Worm (Caenorhabditis elegans): ENCODE measurements around the gene T23B5.6.

Gene T23B5.6

DNA sequence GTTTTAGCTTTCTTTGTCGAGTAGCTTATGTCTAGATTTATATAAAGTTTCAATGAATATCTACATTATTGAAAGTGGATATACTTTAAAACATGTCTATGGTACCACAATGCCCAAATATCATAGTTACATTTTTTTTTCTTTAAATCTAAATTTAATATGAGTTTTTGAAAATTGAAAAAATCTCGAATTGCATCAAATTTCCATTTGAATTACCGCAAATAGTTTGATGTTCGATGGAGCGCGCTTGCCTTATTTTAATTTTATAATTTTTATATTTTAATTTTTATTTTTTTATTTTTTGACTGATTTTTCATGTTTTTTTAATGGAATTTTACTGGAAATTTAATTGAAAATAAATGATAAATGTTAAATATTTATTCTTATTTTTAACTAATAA is 2.3 kb downstream of the T23B5.6 start, which contains the start of gene T23B5.4:
Gene T23B5.4 (plus strand): TSS at position 301 of the 400 bp plus-strand sequence.
- TF ChIP-seq che-1 (tag; optimal IDR thresholded peaks at IDR 0.05), result no peak
- TF ChIP-seq nhr-232 (tag; optimal IDR thresholded peaks at IDR 0.05), result no peak
- TF ChIP-seq zip-5 (tag; optimal IDR thresholded peaks at IDR 0.05), result no peak
- no peak for TF ChIP-seq pqm-1 (tag; optimal IDR thresholded peaks at IDR 0.05)
- TF ChIP-seq ets-4 (tag; optimal IDR thresholded peaks at IDR 0.05), result no peak
- TF ChIP-seq hlh-15 (tag; optimal IDR thresholded peaks at IDR 0.05), result no peak

- TF ChIP-seq ets-4 (tag; optimal IDR thresholded peaks at IDR 0.05) (peak; percentile 4), rnt-1 (tag; optimal IDR thresholded peaks at IDR 0.05) (no peak), tbx-2 (tag; optimal IDR thresholded peaks at IDR 0.05) (peak; percentile 19), ceh-30 (tag; optimal IDR thresholded peaks at IDR 0.05) (no peak), F13H6.1 (tag; optimal IDR thresholded peaks at IDR 0.05) (no peak), ahr-1 (tag; optimal IDR thresholded peaks at IDR 0.05) (no peak), ceh-2 (tag; optimal IDR thresholded peaks at IDR 0.05) (peak; percentile 67), zip-5 (tag; optimal IDR thresholded peaks at IDR 0.05) (peak; percentile 74), unc-42 (tag; optimal IDR thresholded peaks at IDR 0.05) (peak; percentile 40), ceh-31 (tag; optimal IDR thresholded peaks at IDR 0.05) (peak; percentile 81), C08G9.2 (tag; optimal IDR thresholded peaks at IDR 0.05) (peak; percentile 74), gmeb-2 (tag; optimal IDR thresholded peaks at IDR 0.05) (no peak), hlh-13 (GFP tag; optimal IDR thresholded peaks at IDR 0.05) (no peak), tbx-7 (tag; optimal IDR thresholded peaks at IDR 0.05) (peak; percentile 32)
Observed at ce11 chrIV:12653094-12653493, 23.9 kb downstream of the T23B5.6 start, which contains the start of the genes wdfy-3 and C26H9A.4. Gene wdfy-3, plus strand, starts transcription at chrIV:12653401. Gene C26H9A.4, plus strand, starts transcription at chrIV:12653410.

DNA sequence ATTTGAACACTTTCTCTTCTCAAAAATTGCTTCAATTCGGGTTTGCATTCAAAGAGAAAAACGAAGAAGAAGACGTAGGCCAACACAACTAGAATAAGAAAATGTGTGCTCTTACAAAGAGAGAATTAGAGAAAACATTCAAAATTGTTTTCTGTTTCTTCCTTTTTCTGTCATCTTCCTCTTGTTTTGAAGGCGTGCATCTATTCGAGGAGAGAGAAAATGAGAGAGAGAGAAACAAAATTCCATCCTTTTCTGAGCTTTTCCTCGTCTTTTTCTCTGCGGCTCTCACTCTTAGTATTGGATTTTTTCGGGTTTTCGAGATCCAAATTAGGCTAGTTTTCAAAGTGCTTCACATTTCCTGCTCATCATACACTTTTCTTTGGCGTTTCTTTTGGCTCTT is 25.5 kb downstream of the T23B5.6 start:
- TF ChIP-seq pha-4 (tag; optimal IDR thresholded peaks at IDR 0.05) (no peak), nfya-1 (tag; optimal IDR thresholded peaks at IDR 0.05) (peak; percentile 62), unc-55 (GFP tag; optimal IDR thresholded peaks at IDR 0.05) (peak; percentile 23), pros-1 (tag; optimal IDR thresholded peaks at IDR 0.05) (no peak), tbx-2 (tag; optimal IDR thresholded peaks at IDR 0.05) (peak; percentile 5), ceh-31 (tag; optimal IDR thresholded peaks at IDR 0.05) (peak; percentile 55), ceh-48 (tag; optimal IDR thresholded peaks at IDR 0.05) (peak; percentile 25), unc-42 (tag; optimal IDR thresholded peaks at IDR 0.05) (peak; percentile 79)

DNA sequence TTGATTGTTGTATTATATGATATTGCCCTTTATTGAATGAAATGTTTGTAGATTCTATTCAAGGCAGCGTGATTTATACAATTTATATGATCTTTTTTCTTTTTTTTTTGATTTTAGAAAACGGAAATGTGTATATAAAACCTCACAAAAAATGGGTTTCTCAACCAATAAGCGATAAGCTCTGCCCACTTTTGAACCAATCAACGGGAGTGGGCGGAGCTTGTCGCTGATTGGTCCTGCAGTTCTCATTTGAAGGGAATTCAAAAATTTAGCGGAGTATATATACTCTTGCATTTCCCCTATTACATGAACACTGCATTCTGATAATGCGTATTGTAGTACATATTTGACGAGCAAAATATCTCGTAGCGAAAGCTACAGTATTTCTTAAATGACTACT is 26.4 kb downstream of the T23B5.6 start:
- TF ChIP-seq sdc-2 (tag; optimal IDR thresholded peaks at IDR 0.05), result no peak
- no peak for TF ChIP-seq pat-9 (tag; optimal IDR thresholded peaks at IDR 0.05)
- TF ChIP-seq fkh-10 (GFP tag; optimal IDR thresholded peaks at IDR 0.05), result no peak
- peak; percentile 91 for TF ChIP-seq nfya-1 (tag; optimal IDR thresholded peaks at IDR 0.05)

ce11 chrIV:12640875-12641860 is 35.9 kb downstream of the T23B5.6 start:
- no peak for TF ChIP-seq ceh-14 (tag; optimal IDR thresholded peaks at IDR 0.05)
- no peak for TF ChIP-seq ceh-22 (tag; optimal IDR thresholded peaks at IDR 0.05)
- no peak for TF ChIP-seq K09A11.1 (tag; optimal IDR thresholded peaks at IDR 0.05; ENCODE audit: insufficient read depth)
- no peak for TF ChIP-seq gmeb-2 (tag; optimal IDR thresholded peaks at IDR 0.05)
- TF ChIP-seq che-1 (tag; optimal IDR thresholded peaks at IDR 0.05), result no peak
- no peak for TF ChIP-seq ceh-6 (GFP tag; optimal IDR thresholded peaks at IDR 0.05)
- TF ChIP-seq unc-55 (GFP tag; optimal IDR thresholded peaks at IDR 0.05), result no peak
- TF ChIP-seq pag-3 (tag; optimal IDR thresholded peaks at IDR 0.05; ENCODE audit: borderline replicate concordance), result no peak
- no peak for TF ChIP-seq Y22D7AL.16 (tag; optimal IDR thresholded peaks at IDR 0.05)
- TF ChIP-seq sox-2 (GFP tag; IDR thresholded peaks at IDR 0.05), result no peak
- TF ChIP-seq unc-86 (tag; optimal IDR thresholded peaks at IDR 0.05), result no peak
- no peak for TF ChIP-seq K02D7.2 (tag; optimal IDR thresholded peaks at IDR 0.05)
- no peak for TF ChIP-seq fax-1 (tag; optimal IDR thresholded peaks at IDR 0.05)
- no peak for TF ChIP-seq dmd-4 (tag; optimal IDR thresholded peaks at IDR 0.05; ENCODE audit: borderline replicate concordance)
- TF ChIP-seq hlh-8 (tag; optimal IDR thresholded peaks at IDR 0.05), result no peak
- TF ChIP-seq C08G9.2 (tag; optimal IDR thresholded peaks at IDR 0.05), result no peak
- TF ChIP-seq nhr-232 (tag; optimal IDR thresholded peaks at IDR 0.05), result no peak

Data from whole organism, late embryonic.